Worm (Caenorhabditis elegans): ENCODE measurements around the gene M03E7.3.

DNA sequence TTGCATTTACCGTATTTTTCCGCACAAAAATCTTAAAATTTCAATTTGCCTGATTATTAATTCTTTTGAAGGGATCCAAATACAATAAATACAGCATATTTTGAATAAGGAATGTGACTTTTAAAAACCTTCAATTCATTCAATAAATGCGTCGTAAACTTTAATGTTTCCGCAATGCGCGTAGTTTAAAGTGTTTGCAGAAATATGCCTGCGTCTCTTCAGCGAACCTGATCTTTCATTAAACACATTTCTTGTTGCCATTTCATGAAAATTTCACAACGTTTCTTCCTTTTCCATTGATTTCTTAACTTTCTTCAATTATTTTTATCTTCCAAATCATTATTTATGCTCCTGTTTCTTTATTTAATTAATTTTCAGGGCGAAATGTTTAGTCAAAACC, 22.5 kb upstream of the M03E7.3 start, which contains the start of gene vps-37:
- TF ChIP-seq aly-1 (tag; optimal IDR thresholded peaks at IDR 0.05) (no peak), ama-1 (optimal IDR thresholded peaks at IDR 0.05) (no peak), tbx-37 (GFP tag; conservative IDR thresholded peaks at IDR 0.05) (no peak)

All from whole organism, early embryonic.